Worm (Caenorhabditis elegans) whole organism, late embryonic: ENCODE results near the gene zipt-7.2.
A peak's percentile ranks its signal among the peaks of the same experiment; 100 is the strongest.

Experiments
- C08G9.2 ChIP-seq: sonication (generic microtip); optimal IDR thresholded peaks from 2 replicates; lab custom pipeline; 2016; ENCODE audit warnings: mild to moderate bottlenecking, missing genetic modification characterization, moderate library complexity, missing compliant biosample characterization
- ceh-14 ChIP-seq: sonication (generic microtip); optimal IDR thresholded peaks from 2 replicates; lab custom pipeline; 2016; ENCODE audit warnings: missing genotype, missing genetic modification characterization, missing compliant biosample characterization
- ceh-6 ChIP-seq: fragments of 200-800 bp; sonication (Bioruptor generic); optimal IDR thresholded peaks from 2 replicates; lab custom pipeline; 2018; ENCODE audit warnings: mild to moderate bottlenecking, missing genetic modification characterization, missing compliant biosample characterization
- nfya-1 ChIP-seq: sonication (generic microtip); optimal IDR thresholded peaks from 2 replicates; lab custom pipeline; 2017; ENCODE audit warnings: missing genetic modification characterization, mild to moderate bottlenecking, missing compliant biosample characterization, antibody characterized with exemption, moderate library complexity
- nhr-11 ChIP-seq: fragments of 150-350 bp; optimal IDR thresholded peaks from 2 replicates; lab custom pipeline; 2014; ENCODE audit warnings: missing biosample characterization, missing genetic modification characterization
- pqm-1 ChIP-seq: sonication (generic microtip); optimal IDR thresholded peaks from 2 replicates; lab custom pipeline; 2016; ENCODE audit warnings: missing genetic modification characterization, missing compliant biosample characterization
- pros-1 ChIP-seq: fragments of 150-350 bp; optimal IDR thresholded peaks from 2 replicates; lab custom pipeline; 2014; ENCODE audit warnings: missing biosample characterization, missing genetic modification reagents, missing genetic modification characterization
- rnt-1 ChIP-seq: sonication (generic microtip); optimal IDR thresholded peaks from 2 replicates; lab custom pipeline; 2016; ENCODE audit warnings: missing genetic modification characterization, missing compliant biosample characterization
- tbx-2 ChIP-seq: sonication (generic microtip); optimal IDR thresholded peaks from 2 replicates; lab custom pipeline; 2016; ENCODE audit warnings: missing genetic modification characterization, missing compliant biosample characterization
- unc-3 ChIP-seq, 2 experiments: fragments of 200-800 bp in 1 of 2; sonication (Bioruptor generic) in 1 of 2; sonication (generic microtip) in 1 of 2; conservative IDR thresholded peaks in 1 of 2; optimal IDR thresholded peaks in 1 of 2; 2 replicates each; pipeline versions ENCODE4 v1.3.6 to Lab custom; 2016 to 2022; ENCODE audit warnings: missing compliant biosample characterization in 2 of 2, missing genetic modification characterization in 2 of 2, missing genetic modification reagents in 1 of 2

ce11 chrX:15492759-15493158, 14.9 kb downstream of the zipt-7.2 start:
- TF ChIP-seq tbx-2 (tag; lab: Kevin White, UChicago): peak; percentile 70
- TF ChIP-seq pqm-1: no peak
- peak; percentile 50 for TF ChIP-seq ceh-6
- TF ChIP-seq rnt-1 (tag; lab: Kevin White, UChicago): peak; percentile 9
- peak; percentile 64 for TF ChIP-seq nfya-1
- 0 out of 2 replicates have a peak, but pooled peaks have one; percentile 39 for TF ChIP-seq unc-3 (GFP tag; conservative IDR thresholded peaks at IDR 0.05; lab: Robert Waterston, UW)
- no peak for TF ChIP-seq unc-3 (tag; optimal IDR thresholded peaks at IDR 0.05; lab: Kevin White, UChicago)
- TF ChIP-seq pros-1: no peak
- peak; percentile 3 for TF ChIP-seq ceh-14 (tag; lab: Kevin White, UChicago)
- peak; percentile 20 for TF ChIP-seq C08G9.2 (tag; lab: Kevin White, UChicago)
- TF ChIP-seq nhr-11 (tag; lab: Kevin White, UChicago): no peak
